Fruit fly (Drosophila melanogaster): ENCODE data around the gene CG11037.
A peak's percentile ranks its signal among the peaks of the same experiment; 100 is the strongest.

CG11037 gene

dm6 chr3L:20942076-20942475, 19.1 kb downstream of the CG11037 start:
- TF ChIP-seq Oli (tag; optimal IDR thresholded peaks at IDR 0.05) (no peak), CG13123 (GFP tag; optimal IDR thresholded peaks at IDR 0.05) (no peak), Elba2 (GFP tag; optimal IDR thresholded peaks at IDR 0.05) (no peak), gcm (GFP tag; optimal IDR thresholded peaks at IDR 0.05) (no peak), Ets65A (GFP tag) (peak; percentile 66), CG10366 (GFP tag; IDR thresholded peaks at IDR 0.05) (no peak), Asciz (GFP tag; optimal IDR thresholded peaks at IDR 0.05) (no peak), dimm (GFP tag; IDR thresholded peaks at IDR 0.05) (no peak), Scr (GFP tag; IDR thresholded peaks at IDR 0.05; ENCODE audit: partially characterized antibody) (no peak), Awh (GFP tag; IDR thresholded peaks at IDR 0.05) (0 out of 2 replicates have a peak, but pooled peaks have one; percentile 18), Sox102F (GFP tag; optimal IDR thresholded peaks at IDR 0.05) (no peak), CG16779 (GFP tag; IDR thresholded peaks at IDR 0.05) (no peak), Optix (GFP tag; IDR thresholded peaks at IDR 0.05) (no peak), CG4707 (GFP tag; optimal IDR thresholded peaks at IDR 0.05) (no peak), CG6654 (GFP tag; optimal IDR thresholded peaks at IDR 0.05) (no peak), CG42726 (GFP tag; IDR thresholded peaks at IDR 0.05; ENCODE audit: partially characterized antibody) (no peak), CG1024 (GFP tag; IDR thresholded peaks at IDR 0.05) (no peak), Abd-B (GFP tag; optimal IDR thresholded peaks at IDR 0.05) (no peak), ERR (GFP tag; optimal IDR thresholded peaks at IDR 0.05) (no peak), Nf-YB (GFP tag; optimal IDR thresholded peaks at IDR 0.05) (peak; percentile 30), HmgZ (tag; optimal IDR thresholded peaks at IDR 0.05) (no peak), Hmx (GFP tag; optimal IDR thresholded peaks at IDR 0.05) (no peak), pfk (GFP tag; optimal IDR thresholded peaks at IDR 0.05) (no peak), CG13624 (GFP tag; optimal IDR thresholded peaks at IDR 0.05) (no peak), Aef1 (GFP tag; IDR thresholded peaks at IDR 0.05) (no peak), lab (GFP tag; optimal IDR thresholded peaks at IDR 0.05) (no peak), H15 (GFP tag; IDR thresholded peaks at IDR 0.05) (0 out of 3 replicates have a peak, but pooled peaks have one; percentile 9), CG34422 (GFP tag; IDR thresholded peaks at IDR 0.05) (no peak), Ptx1 (GFP tag; IDR thresholded peaks at IDR 0.05) (no peak), CG8924 (tag; optimal IDR thresholded peaks at IDR 0.05) (no peak), CG4360 (GFP tag; IDR thresholded peaks at IDR 0.05) (peak; percentile 78), Bteb2 (GFP tag; optimal IDR thresholded peaks at IDR 0.05) (no peak), mld (GFP tag; IDR thresholded peaks at IDR 0.05; ENCODE audit: partially characterized antibody) (no peak)

dm6 chr3L:20933706-20934105, 27.5 kb downstream of the CG11037 start:
- TF ChIP-seq CG15696 (tag; optimal IDR thresholded peaks at IDR 0.05) (no peak), CG17359 (tag; optimal IDR thresholded peaks at IDR 0.05) (no peak), jigr1 (GFP tag; IDR thresholded peaks at IDR 0.05) (no peak), cato (GFP tag; optimal IDR thresholded peaks at IDR 0.05; ENCODE audit: borderline replicate concordance) (no peak), Mrtf (GFP tag; IDR thresholded peaks at IDR 0.05) (0 out of 3 replicates have a peak, but pooled peaks have one; percentile 7), Nf-YC (tag; optimal IDR thresholded peaks at IDR 0.05) (no peak), BtbVII (GFP tag; optimal IDR thresholded peaks at IDR 0.05) (no peak), HHEX (GFP tag; optimal IDR thresholded peaks at IDR 0.05) (no peak), Ets65A (GFP tag) (peak; percentile 46), gem (tag; optimal IDR thresholded peaks at IDR 0.05) (no peak), phol (tag; optimal IDR thresholded peaks at IDR 0.05) (no peak), HLH3B (GFP tag; IDR thresholded peaks at IDR 0.05) (0 out of 2 replicates have a peak, but pooled peaks have one; percentile 13), Drgx (GFP tag; IDR thresholded peaks at IDR 0.05) (peak; percentile 42), odd (GFP tag; optimal IDR thresholded peaks at IDR 0.05) (no peak), CG2199 (GFP tag; IDR thresholded peaks at IDR 0.05) (peak; percentile 18; the same call in 1 of the 3 replicates), CG8765 (GFP tag; IDR thresholded peaks at IDR 0.05) (no peak), corto (GFP tag; optimal IDR thresholded peaks at IDR 0.05) (peak; percentile 8), CG11504 (tag; optimal IDR thresholded peaks at IDR 0.05) (peak; percentile 95), CG32772 (GFP tag; IDR thresholded peaks at IDR 0.05) (peak; percentile 16; the same call in 1 of the 2 replicates), eyg (GFP tag; optimal IDR thresholded peaks at IDR 0.05) (no peak), nom (GFP tag; optimal IDR thresholded peaks at IDR 0.05) (peak; percentile 12)
